Fruit fly (Drosophila melanogaster) whole organism, pupa: Measurements from ENCODE around the gene CG1421.

Source experiments
- CG10348 ChIP-seq: fragments of 200-800 bp; sonication (Bioruptor generic); IDR thresholded peaks from 2 replicates; pipeline ENCODE4 v1.3.6; 2022; ENCODE audit warnings: missing biosample characterization, missing genetic modification characterization
- CG12605 ChIP-seq: fragments of 200-800 bp; sonication (Bioruptor generic); IDR thresholded peaks from 2 replicates; pipeline ENCODE4 v1.3.6; 2022; ENCODE audit warnings: missing biosample characterization, missing genetic modification characterization
- CG13204 ChIP-seq: fragments of 200-800 bp; sonication (Bioruptor generic); optimal IDR thresholded peaks from 2 replicates; lab custom pipeline; 2018; ENCODE audit warnings: missing biosample characterization, mild to moderate bottlenecking, missing genetic modification characterization, moderate library complexity
- CG14655 ChIP-seq: fragments of 200-800 bp; sonication (Bioruptor generic); optimal IDR thresholded peaks from 3 replicates; lab custom pipeline; 2017; ENCODE audit warnings: mild to moderate bottlenecking, missing biosample characterization, missing genetic modification reagents, missing genetic modification characterization
- CG15710 ChIP-seq: fragments of 200-800 bp; sonication (Bioruptor generic); optimal IDR thresholded peaks from 2 replicates; lab custom pipeline; 2018; ENCODE audit warnings: missing biosample characterization, mild to moderate bottlenecking, missing genetic modification characterization, moderate library complexity
- CG17806 ChIP-seq: fragments of 200-800 bp; sonication (Bioruptor generic); optimal IDR thresholded peaks from 2 replicates; lab custom pipeline; 2018; ENCODE audit warnings: missing biosample characterization, mild to moderate bottlenecking, missing genetic modification characterization, moderate library complexity
- CG32121 ChIP-seq: fragments of 200-800 bp; sonication (Bioruptor generic); IDR thresholded peaks from 2 replicates; pipeline ENCODE4 v1.3.6; 2022; ENCODE audit warnings: missing biosample characterization, missing genetic modification characterization
- CG34367 ChIP-seq: fragments of 200-800 bp; sonication (Bioruptor generic); optimal IDR thresholded peaks from 2 replicates; lab custom pipeline; 2018; ENCODE audit warnings: missing biosample characterization, mild to moderate bottlenecking, missing genetic modification characterization
- CG4496 ChIP-seq: fragments of 200-800 bp; sonication (Bioruptor generic); IDR thresholded peaks from 3 replicates; pipeline ENCODE4 v1.3.6; 2022; ENCODE audit warnings: missing biosample characterization, missing genetic modification characterization
- CG8159 ChIP-seq: fragments of 200-800 bp; sonication (Bioruptor generic); optimal IDR thresholded peaks from 3 replicates; lab custom pipeline; 2018; ENCODE audit warnings: missing biosample characterization, mild to moderate bottlenecking, missing genetic modification characterization, moderate library complexity
- CG8301 ChIP-seq: fragments of 200-800 bp; sonication (Bioruptor generic); optimal IDR thresholded peaks from 2 replicates; lab custom pipeline; 2018; ENCODE audit warnings: missing biosample characterization, mild to moderate bottlenecking, missing genetic modification characterization
- CG9948 ChIP-seq: fragments of 200-800 bp; sonication (Bioruptor generic); optimal IDR thresholded peaks from 2 replicates; lab custom pipeline; 2018; ENCODE audit warnings: missing biosample characterization, mild to moderate bottlenecking, missing genetic modification characterization, moderate library complexity
- D1 ChIP-seq: fragments of 200-800 bp; sonication (Bioruptor generic); optimal IDR thresholded peaks from 2 replicates; lab custom pipeline; 2018; ENCODE audit warnings: missing biosample characterization, mild to moderate bottlenecking, missing genetic modification characterization, moderate library complexity
- EcR ChIP-seq: fragments of 200-800 bp; sonication (Bioruptor generic); optimal IDR thresholded peaks from 3 replicates; lab custom pipeline; 2019; ENCODE audit warnings: missing biosample characterization, missing genetic modification characterization, mild to moderate bottlenecking, moderate library complexity, missing genetic modification reagents
- Ets98B ChIP-seq: fragments of 200-800 bp; sonication (Bioruptor generic); IDR thresholded peaks from 2 replicates; pipeline ENCODE4 v1.3.6; 2022; ENCODE audit warnings: missing biosample characterization, missing genetic modification characterization
- Pif1A ChIP-seq: fragments of 200-800 bp; sonication (Bioruptor generic); optimal IDR thresholded peaks from 3 replicates; lab custom pipeline; 2016; ENCODE audit warnings: missing biosample characterization, missing genetic modification characterization
- Pif1B ChIP-seq: fragments of 200-800 bp; sonication (Bioruptor generic); optimal IDR thresholded peaks from 3 replicates; lab custom pipeline; 2016; ENCODE audit warnings: missing biosample characterization, missing genetic modification characterization
- Snoo ChIP-seq: fragments of 200-800 bp; sonication (Bioruptor generic); optimal IDR thresholded peaks from 3 replicates; lab custom pipeline; 2017; ENCODE audit warnings: missing biosample characterization, mild to moderate bottlenecking, missing genetic modification characterization, inconsistent platforms
- fd96Ca ChIP-seq: fragments of 200-800 bp; sonication (Bioruptor generic); IDR thresholded peaks from 3 replicates; pipeline ENCODE4 v1.3.6; 2022; ENCODE audit warnings: missing biosample characterization, missing genetic modification characterization
- gl ChIP-seq: fragments of 200-800 bp; sonication (Bioruptor generic); optimal IDR thresholded peaks from 2 replicates; lab custom pipeline; 2018; ENCODE audit warnings: missing biosample characterization, mild to moderate bottlenecking, missing genetic modification characterization
- rn ChIP-seq: fragments of 200-800 bp; sonication (Bioruptor generic); IDR thresholded peaks from 2 replicates; pipeline ENCODE4 v1.3.6; 2022; ENCODE audit warnings: missing biosample characterization, missing genetic modification characterization

The CG1421 gene

DNA sequence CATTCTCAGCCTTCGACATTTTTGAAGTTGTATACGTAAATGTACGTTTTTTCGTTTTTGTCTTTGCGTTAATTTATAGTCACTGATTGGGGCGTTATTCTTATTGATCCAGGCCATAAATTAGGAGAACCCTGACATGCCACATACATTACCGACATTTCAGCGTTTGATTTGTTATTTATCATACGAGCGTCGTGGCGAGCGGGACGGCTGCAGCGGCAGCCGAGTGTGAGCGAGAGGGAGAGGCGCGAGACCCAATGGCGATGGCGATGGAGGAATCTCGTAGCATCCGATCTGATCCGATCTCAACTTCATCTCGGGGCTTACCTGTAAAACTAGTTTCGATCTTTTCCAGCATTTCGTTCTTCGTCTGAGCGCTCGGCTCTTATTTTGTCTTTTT is 36.4 kb upstream of the CG1421 start:
- TF ChIP-seq Pif1A (GFP tag; lab: Kevin White, UChicago) (no peak), CG12605 (GFP tag; lab: Robert Waterston, UW) (no peak), fd96Ca (no peak), CG14655 (GFP tag; lab: Kevin White, UChicago) (no peak), CG10348 (GFP tag; lab: Robert Waterston, UW) (no peak), Snoo (tag; lab: Kevin White, UChicago) (no peak), rn (GFP tag; lab: Robert Waterston, UW) (no peak), CG32121 (GFP tag; lab: Robert Waterston, UW) (no peak), gl (tag; lab: Kevin White, UChicago) (no peak), CG34367 (tag; lab: Kevin White, UChicago) (no peak), CG8301 (tag; lab: Kevin White, UChicago) (no peak), CG15710 (tag; lab: Kevin White, UChicago) (no peak), CG4496 (no peak), CG8159 (no peak), CG9948 (tag; lab: Kevin White, UChicago) (no peak)
- TF ChIP-seq, all 21 proteins: peak for 0

- TF ChIP-seq CG12605 (GFP tag; lab: Robert Waterston, UW) (no peak), fd96Ca (no peak), CG10348 (GFP tag; lab: Robert Waterston, UW) (no peak), Pif1A (GFP tag; lab: Kevin White, UChicago) (peak; percentile 67), CG13204 (peak; percentile 6), CG9948 (tag; lab: Kevin White, UChicago) (peak; percentile 61), CG4496 (no peak), EcR (GFP tag; lab: Kevin White, UChicago) (peak; percentile 14), CG15710 (tag; lab: Kevin White, UChicago) (peak; percentile 85), rn (GFP tag; lab: Robert Waterston, UW) (no peak), CG14655 (GFP tag; lab: Kevin White, UChicago) (no peak), Ets98B (no peak), CG8301 (tag; lab: Kevin White, UChicago) (no peak), CG34367 (tag; lab: Kevin White, UChicago) (peak; percentile 66), CG17806 (tag; lab: Kevin White, UChicago) (peak; percentile 74), Pif1B (GFP tag; lab: Kevin White, UChicago) (peak; percentile 70), gl (tag; lab: Kevin White, UChicago) (peak; percentile 38), Snoo (tag; lab: Kevin White, UChicago) (peak; percentile 68), CG32121 (GFP tag; lab: Robert Waterston, UW) (no peak), D1 (no peak), CG8159 (peak; percentile 87)
Measured at dm6 chr2L:21867040-21867981, 35.5 kb upstream of the CG1421 start.

DNA sequence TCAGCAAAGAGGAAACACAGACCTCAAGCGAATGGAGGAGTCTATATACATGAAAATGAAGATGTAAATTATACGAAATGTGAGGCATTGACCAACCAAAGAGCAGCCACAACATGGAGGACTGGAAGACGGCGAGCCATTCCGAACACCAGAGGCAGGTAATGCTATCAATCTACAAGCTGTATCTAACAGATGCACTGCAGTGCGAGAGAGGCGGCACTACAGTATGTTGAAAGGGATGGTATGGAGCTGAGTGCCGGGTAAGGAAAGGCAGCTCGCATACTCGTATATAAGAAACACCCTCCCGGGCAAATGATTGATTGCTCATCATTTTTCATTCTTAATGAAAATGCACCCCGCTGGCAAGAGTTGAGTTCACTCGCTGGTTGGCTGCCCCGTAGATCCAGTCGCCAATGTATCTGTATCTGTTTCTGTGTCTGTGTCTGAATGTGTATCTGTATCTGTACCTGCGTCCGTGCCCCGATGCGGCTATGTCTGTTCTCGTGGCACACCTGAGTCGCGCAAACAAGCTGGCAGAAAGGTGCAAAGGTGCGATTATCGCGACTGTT is 34.0 kb upstream of the CG1421 start:
- TF ChIP-seq CG13204 (no peak), CG8159 (no peak), CG15710 (tag; lab: Kevin White, UChicago) (no peak), gl (tag; lab: Kevin White, UChicago) (no peak), Snoo (tag; lab: Kevin White, UChicago) (no peak), CG14655 (GFP tag; lab: Kevin White, UChicago) (no peak), fd96Ca (no peak), CG32121 (GFP tag; lab: Robert Waterston, UW) (no peak), D1 (no peak), CG34367 (tag; lab: Kevin White, UChicago) (no peak), EcR (GFP tag; lab: Kevin White, UChicago) (no peak), CG17806 (tag; lab: Kevin White, UChicago) (no peak), Pif1B (GFP tag; lab: Kevin White, UChicago) (no peak), CG10348 (GFP tag; lab: Robert Waterston, UW) (no peak), CG8301 (tag; lab: Kevin White, UChicago) (no peak), Pif1A (GFP tag; lab: Kevin White, UChicago) (no peak), CG12605 (GFP tag; lab: Robert Waterston, UW) (no peak), Ets98B (no peak), CG4496 (no peak), rn (GFP tag; lab: Robert Waterston, UW) (no peak)

DNA sequence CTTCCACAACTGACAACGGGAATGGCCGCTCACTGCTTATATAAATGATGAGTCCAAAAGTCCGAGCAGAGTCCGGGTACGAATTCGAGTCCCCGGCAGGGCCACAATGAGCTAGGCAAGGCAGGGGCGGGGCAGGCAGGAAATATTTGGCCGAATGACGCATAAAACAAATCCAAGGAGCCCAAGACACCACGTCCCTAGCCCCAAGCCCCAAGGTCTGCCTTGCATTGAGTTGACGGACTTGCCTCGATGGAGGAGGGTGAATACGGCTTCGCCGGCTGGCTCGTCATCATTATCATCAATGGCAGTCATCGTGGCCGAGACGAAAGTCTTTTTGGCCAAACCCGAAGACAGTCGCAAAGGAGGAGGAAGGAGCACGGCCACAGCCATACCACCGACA is 31.1 kb upstream of the CG1421 start:
- TF ChIP-seq gl (tag; lab: Kevin White, UChicago), result no peak
- TF ChIP-seq CG17806 (tag; lab: Kevin White, UChicago), result no peak

- TF ChIP-seq CG8301 (tag; lab: Kevin White, UChicago) (no peak), CG12605 (GFP tag; lab: Robert Waterston, UW) (no peak), rn (GFP tag; lab: Robert Waterston, UW) (no peak)
Measured at dm6 chr2L:21873696-21874095, 29.1 kb upstream of the CG1421 start.
